Worm (Caenorhabditis elegans) whole organism, L4 larva: ENCODE results near the gene tctn-1.

ENCODE experiments used
- ZK337.2 ChIP-seq: fragments of 200-800 bp; sonication (Bioruptor generic); IDR thresholded peaks from 2 replicates; pipeline ENCODE4 v1.3.6; 2022; ENCODE audit warnings: missing genetic modification reagents, missing genetic modification characterization, missing compliant biosample characterization
- attf-4 ChIP-seq: sonication (generic microtip); optimal IDR thresholded peaks from 3 replicates; lab custom pipeline; 2017; ENCODE audit warnings: missing biosample characterization, missing genetic modification characterization
- ceh-82 ChIP-seq: sonication (generic microtip); optimal IDR thresholded peaks from 2 replicates; lab custom pipeline; 2017; ENCODE audit warnings: missing biosample characterization, missing genetic modification characterization
- ces-1 ChIP-seq: fragments of 150-350 bp; sonication (generic microtip); optimal IDR thresholded peaks from 4 replicates; lab custom pipeline; 2014; ENCODE audit warnings: missing biosample characterization, missing genetic modification reagents, missing genetic modification characterization
- daf-16 ChIP-seq, 3 experiments: sonication (generic microtip); optimal IDR thresholded peaks; 2 replicates each; lab custom pipeline; 2016 to 2017; ENCODE audit warnings: missing genetic modification characterization in 3 of 3, missing genetic modification reagents in 3 of 3, mild to moderate bottlenecking in 2 of 3, missing compliant biosample characterization in 2 of 3, missing biosample characterization in 1 of 3, moderate library complexity in 1 of 3
- dve-1 ChIP-seq: sonication (generic microtip); optimal IDR thresholded peaks from 2 replicates; lab custom pipeline; 2017; ENCODE audit warnings: antibody characterized with exemption, mild to moderate bottlenecking, missing genetic modification characterization, missing compliant biosample characterization; ENCODE audit not compliant: insufficient read depth
- egl-27 ChIP-seq: sonication (generic microtip); optimal IDR thresholded peaks from 3 replicates; lab custom pipeline; 2017; ENCODE audit warnings: missing biosample characterization, missing genetic modification reagents, missing genetic modification characterization
- egl-43 ChIP-seq: fragments of 200-800 bp; sonication (Bioruptor generic); IDR thresholded peaks from 2 replicates; pipeline ENCODE4 v1.3.6; 2022; ENCODE audit warnings: missing genetic modification reagents, missing genetic modification characterization, missing compliant biosample characterization
- fos-1 ChIP-seq: fragments of 150-350 bp; optimal IDR thresholded peaks from 2 replicates; lab custom pipeline; 2014; ENCODE audit warnings: missing biosample characterization, missing genetic modification characterization
- lir-3 ChIP-seq: sonication (generic microtip); optimal IDR thresholded peaks from 2 replicates; lab custom pipeline; 2016; ENCODE audit warnings: mild to moderate bottlenecking, missing genetic modification characterization, missing compliant biosample characterization
- nhr-28 ChIP-seq: fragments of 150-350 bp; optimal IDR thresholded peaks from 2 replicates; lab custom pipeline; 2014; ENCODE audit warnings: missing biosample characterization, missing genetic modification characterization
- unc-62 ChIP-seq, 3 experiments: fragments of 150-350 bp in 1 of 3; sonication (generic microtip); optimal IDR thresholded peaks in 2 of 3; peaks in 1 of 3; 1 replicate in 1 of 3; 2 replicates in 2 of 3; lab custom pipeline; 2014 to 2017; ENCODE audit warnings: missing biosample characterization in 3 of 3, missing genetic modification characterization in 3 of 3, missing genetic modification reagents in 3 of 3, missing genotype in 1 of 3
- zag-1 ChIP-seq: fragments of 150-350 bp; optimal IDR thresholded peaks from 2 replicates; lab custom pipeline; 2014; ENCODE audit warnings: missing biosample characterization, missing genetic modification characterization

ce11 chrIV:4749155-4749554 is 1.5 kb upstream of the tctn-1 start:
- no peak for TF ChIP-seq ceh-82 (tag; lab: Kevin White, UChicago)
- no peak for TF ChIP-seq egl-27 (tag; lab: Kevin White, UChicago)
- TF ChIP-seq unc-62 (GFP tag; optimal IDR thresholded peaks at IDR 0.05 in 1 of 2; lab: Kevin White, UChicago), result no peak
- no peak for TF ChIP-seq unc-62 (tag; optimal IDR thresholded peaks at IDR 0.05; lab: Kevin White, UChicago)
- no peak for TF ChIP-seq ZK337.2 (GFP tag; lab: Robert Waterston, UW)
- no peak for TF ChIP-seq fos-1
- no peak for TF ChIP-seq lir-3 (tag; lab: Kevin White, UChicago)
- no peak for TF ChIP-seq attf-4 (tag; lab: Kevin White, UChicago)
- TF ChIP-seq daf-16 (GFP tag; optimal IDR thresholded peaks at IDR 0.05; lab: Kevin White, UChicago), result no peak
- no peak for TF ChIP-seq daf-16 (tag; optimal IDR thresholded peaks at IDR 0.05; lab: Kevin White, UChicago)
- no peak for TF ChIP-seq ces-1 (GFP tag; lab: Kevin White, UChicago)
- TF ChIP-seq nhr-28 (tag; lab: Kevin White, UChicago), result no peak
- no peak for TF ChIP-seq zag-1
- TF ChIP-seq dve-1 (tag; lab: Kevin White, UChicago), result no peak
- no peak for TF ChIP-seq egl-43 (GFP tag; lab: Robert Waterston, UW)
